Fruit fly (Drosophila melanogaster) whole organism, embryonic: ENCODE data around the gene sle.

Experiments
- BtbVII ChIP-seq: fragments of 200-800 bp; sonication (Bioruptor generic); optimal IDR thresholded peaks from 3 replicates; lab custom pipeline; 2017; ENCODE audit warnings: missing biosample characterization, mild to moderate bottlenecking, missing genetic modification characterization
- CG11247 ChIP-seq: fragments of 200-800 bp; sonication (Bioruptor generic); IDR thresholded peaks from 2 replicates; pipeline ENCODE4 v1.3.6; 2022; ENCODE audit warnings: missing biosample characterization, missing genetic modification characterization
- CG12391 ChIP-seq: fragments of 200-800 bp; sonication (Bioruptor generic); optimal IDR thresholded peaks from 3 replicates; lab custom pipeline; 2018; ENCODE audit warnings: missing biosample characterization, mild to moderate bottlenecking, missing genetic modification characterization, moderate library complexity
- CG13424 ChIP-seq: fragments of 200-800 bp; sonication (Bioruptor generic); optimal IDR thresholded peaks from 2 replicates; lab custom pipeline; 2019; ENCODE audit warnings: missing biosample characterization, mild to moderate bottlenecking, missing genetic modification characterization, moderate library complexity
- CG3163 ChIP-seq: fragments of 200-800 bp; sonication (Bioruptor generic); optimal IDR thresholded peaks from 3 replicates; lab custom pipeline; 2016; ENCODE audit warnings: missing biosample characterization, missing genetic modification characterization
- CG33213 ChIP-seq: fragments of 200-800 bp; sonication (Bioruptor generic); optimal IDR thresholded peaks from 3 replicates; lab custom pipeline; 2016; ENCODE audit warnings: missing biosample characterization, missing genetic modification characterization
- CG3407 ChIP-seq: fragments of 200-800 bp; sonication (Bioruptor generic); optimal IDR thresholded peaks from 2 replicates; lab custom pipeline; 2018; ENCODE audit warnings: missing biosample characterization, mild to moderate bottlenecking, missing genetic modification characterization
- CG34224 ChIP-seq: fragments of 200-800 bp; sonication (Bioruptor generic); IDR thresholded peaks from 3 replicates; pipeline ENCODE4 v1.3.6; 2022; ENCODE audit warnings: missing biosample characterization, missing genetic modification characterization; ENCODE audit not compliant: partially characterized antibody
- CG4730 ChIP-seq: fragments of 200-800 bp; sonication (Bioruptor generic); IDR thresholded peaks from 2 replicates; pipeline ENCODE4 v1.3.6; 2022; ENCODE audit warnings: missing biosample characterization, missing genetic modification characterization
- CG4820 ChIP-seq: fragments of 200-800 bp; sonication (Bioruptor generic); optimal IDR thresholded peaks from 3 replicates; lab custom pipeline; 2016; ENCODE audit warnings: missing biosample characterization, missing genetic modification characterization
- CG8924 ChIP-seq: fragments of 200-800 bp; optimal IDR thresholded peaks from 3 replicates; lab custom pipeline; 2019; ENCODE audit warnings: missing biosample characterization, mild to moderate bottlenecking, missing genetic modification characterization, moderate library complexity
- CG9727 ChIP-seq: fragments of 200-800 bp; sonication (Bioruptor generic); optimal IDR thresholded peaks from 3 replicates; lab custom pipeline; 2017; ENCODE audit warnings: missing biosample characterization, mild to moderate bottlenecking, missing genetic modification characterization
- CG9932 ChIP-seq: fragments of 200-800 bp; sonication (Bioruptor generic); IDR thresholded peaks from 2 replicates; pipeline ENCODE4 v1.3.6; 2022; ENCODE audit warnings: missing biosample characterization, missing genetic modification characterization
- CTCF ChIP-seq: fragments of 200-800 bp; sonication (Bioruptor generic); optimal IDR thresholded peaks from 2 replicates; lab custom pipeline; 2017; ENCODE audit warnings: missing biosample characterization, mild to moderate bottlenecking, missing genetic modification characterization, moderate library complexity
- Dek ChIP-seq: fragments of 200-800 bp; sonication (Bioruptor generic); optimal IDR thresholded peaks from 3 replicates; lab custom pipeline; 2019; ENCODE audit warnings: missing biosample characterization, mild to moderate bottlenecking, missing genetic modification characterization, moderate library complexity
- E2f2 ChIP-seq: fragments of 200-800 bp; sonication (Bioruptor generic); IDR thresholded peaks from 2 replicates; pipeline ENCODE4 v1.3.6; 2022; ENCODE audit warnings: missing biosample characterization, missing genetic modification characterization
- Ets65A ChIP-seq: fragments of 200-800 bp; sonication (Bioruptor generic); peaks from one replicate; lab custom pipeline; 2016; ENCODE audit warnings: missing biosample characterization, missing genetic modification characterization
- Hey ChIP-seq: fragments of 200-800 bp; sonication (Bioruptor generic); optimal IDR thresholded peaks from 3 replicates; lab custom pipeline; 2018; ENCODE audit warnings: missing biosample characterization, mild to moderate bottlenecking, missing genetic modification characterization
- HmgD ChIP-seq: fragments of 200-800 bp; sonication (Bioruptor generic); optimal IDR thresholded peaks from 3 replicates; lab custom pipeline; 2016; ENCODE audit warnings: missing biosample characterization, missing genetic modification characterization
- Hr51 ChIP-seq, 2 experiments: fragments of 200-800 bp; sonication (Bioruptor generic); optimal IDR thresholded peaks; 2 replicates in 1 of 2; 3 replicates in 1 of 2; lab custom pipeline; 2016 to 2018; ENCODE audit warnings: missing biosample characterization in 2 of 2, missing genetic modification characterization in 2 of 2, mild to moderate bottlenecking in 1 of 2, moderate library complexity in 1 of 2
- Jarid2 ChIP-seq: fragments of 200-800 bp; sonication (Bioruptor generic); optimal IDR thresholded peaks from 3 replicates; lab custom pipeline; 2017; ENCODE audit warnings: mild to moderate bottlenecking, missing biosample characterization, missing genetic modification reagents, missing genetic modification characterization
- Mad ChIP-seq: fragments of 200-800 bp; sonication (Bioruptor generic); optimal IDR thresholded peaks from 2 replicates; lab custom pipeline; 2016; ENCODE audit warnings: missing biosample characterization, missing genetic modification characterization
- Med ChIP-seq: fragments of 200-800 bp; sonication (Bioruptor generic); peaks from one replicate; lab custom pipeline; 2016; ENCODE audit warnings: missing biosample characterization, missing genetic modification characterization, mild to moderate bottlenecking, inconsistent platforms, moderate library complexity
- Meics ChIP-seq: fragments of 200-800 bp; sonication (Bioruptor generic); optimal IDR thresholded peaks from 2 replicates; lab custom pipeline; 2017; ENCODE audit warnings: missing biosample characterization, mild to moderate bottlenecking, missing genetic modification characterization
- Mes4 ChIP-seq: fragments of 200-800 bp; sonication (Bioruptor generic); optimal IDR thresholded peaks from 2 replicates; lab custom pipeline; 2016; ENCODE audit warnings: missing biosample characterization, missing genetic modification characterization
- Myb ChIP-seq: fragments of 200-800 bp; sonication (Bioruptor generic); optimal IDR thresholded peaks from 2 replicates; lab custom pipeline; 2016; ENCODE audit warnings: missing biosample characterization, missing genetic modification characterization
- NC2β ChIP-seq: fragments of 200-800 bp; sonication (Bioruptor generic); optimal IDR thresholded peaks from 2 replicates; lab custom pipeline; 2016; ENCODE audit warnings: missing biosample characterization, missing genetic modification characterization
- Nf-YC ChIP-seq: fragments of 200-800 bp; optimal IDR thresholded peaks from 3 replicates; lab custom pipeline; 2019; ENCODE audit warnings: missing biosample characterization, mild to moderate bottlenecking, missing genetic modification characterization, moderate library complexity
- Optix ChIP-seq: fragments of 200-800 bp; sonication (Bioruptor generic); IDR thresholded peaks from 3 replicates; pipeline ENCODE4 v1.3.6; 2022; ENCODE audit warnings: missing biosample characterization, missing genetic modification characterization
- PHDP ChIP-seq: fragments of 200-800 bp; sonication (Bioruptor generic); optimal IDR thresholded peaks from 3 replicates; lab custom pipeline; 2018; ENCODE audit warnings: missing biosample characterization, mild to moderate bottlenecking, missing genetic modification characterization, moderate library complexity
- Sin3A ChIP-seq: fragments of >200 bp; optimal IDR thresholded peaks from 2 replicates; lab custom pipeline; 2018
- Ssrp ChIP-seq: fragments of 200-800 bp; sonication (Bioruptor generic); optimal IDR thresholded peaks from 2 replicates; lab custom pipeline; 2018; ENCODE audit warnings: missing biosample characterization, mild to moderate bottlenecking, missing genetic modification characterization, moderate library complexity
- Stat92E ChIP-seq, 3 experiments: fragments of >200 bp in 2 of 3; fragments of 200-800 bp in 1 of 3; sonication (Bioruptor generic) in 1 of 3; optimal IDR thresholded peaks; 2 replicates each; lab custom pipeline; 2017 to 2019; ENCODE audit warnings: missing biosample characterization in 3 of 3, missing genetic modification characterization in 3 of 3, mild to moderate bottlenecking in 1 of 3, moderate library complexity in 1 of 3
- Xbp1 ChIP-seq: fragments of 200-800 bp; sonication (Bioruptor generic); optimal IDR thresholded peaks from 3 replicates; lab custom pipeline; 2016; ENCODE audit warnings: missing biosample characterization, mild to moderate bottlenecking, missing genetic modification characterization
- bigmax ChIP-seq: fragments of 200-800 bp; sonication (Bioruptor generic); optimal IDR thresholded peaks from 2 replicates; lab custom pipeline; 2018; ENCODE audit warnings: missing biosample characterization, mild to moderate bottlenecking, missing genetic modification characterization
- bowl ChIP-seq: fragments of 200-800 bp; sonication (Bioruptor generic); IDR thresholded peaks from 2 replicates; pipeline ENCODE4 v1.3.6; 2022; ENCODE audit warnings: missing biosample characterization, missing genetic modification characterization
- chif ChIP-seq, 2 experiments: fragments of 200-800 bp; sonication (Bioruptor generic); optimal IDR thresholded peaks; 3 replicates each; lab custom pipeline; 2016; ENCODE audit warnings: missing biosample characterization in 2 of 2, missing genetic modification characterization in 2 of 2
- dm ChIP-seq: fragments of 200-800 bp; sonication (Bioruptor generic); optimal IDR thresholded peaks from 3 replicates; lab custom pipeline; 2016; ENCODE audit warnings: missing biosample characterization, missing genetic modification characterization
- ewg ChIP-seq: fragments of 200-800 bp; sonication (Bioruptor generic); optimal IDR thresholded peaks from 3 replicates; lab custom pipeline; 2017; ENCODE audit warnings: mild to moderate bottlenecking, missing biosample characterization, missing genetic modification reagents, missing genetic modification characterization
- ftz-f1 ChIP-seq: fragments of 200-800 bp; sonication (Bioruptor generic); optimal IDR thresholded peaks from 2 replicates; lab custom pipeline; 2016; ENCODE audit warnings: missing biosample characterization, missing genetic modification characterization
- gfzf ChIP-seq: fragments of 200-800 bp; sonication (Bioruptor generic); optimal IDR thresholded peaks from 2 replicates; lab custom pipeline; 2016; ENCODE audit warnings: missing biosample characterization, mild to moderate bottlenecking, missing genetic modification characterization, moderate library complexity
- gro ChIP-seq: fragments of 200-800 bp; sonication (Bioruptor generic); optimal IDR thresholded peaks from 2 replicates; lab custom pipeline; 2016; ENCODE audit warnings: missing biosample characterization, missing genetic modification characterization
- her ChIP-seq: fragments of 200-800 bp; sonication (Bioruptor generic); optimal IDR thresholded peaks from 2 replicates; lab custom pipeline; 2016; ENCODE audit warnings: missing biosample characterization, missing genetic modification characterization
- peb ChIP-seq: fragments of 200-800 bp; sonication (Bioruptor generic); IDR thresholded peaks from 2 replicates; pipeline ENCODE4 v1.3.6; 2022; ENCODE audit warnings: missing biosample characterization, missing genetic modification characterization
- pfk ChIP-seq: fragments of 200-800 bp; sonication (Bioruptor generic); optimal IDR thresholded peaks from 2 replicates; lab custom pipeline; 2018; ENCODE audit warnings: missing biosample characterization, mild to moderate bottlenecking, missing genetic modification characterization, moderate library complexity
- pita ChIP-seq: fragments of 200-800 bp; sonication (Bioruptor generic); optimal IDR thresholded peaks from 2 replicates; lab custom pipeline; 2017; ENCODE audit warnings: missing biosample characterization, mild to moderate bottlenecking, missing genetic modification characterization
- sim ChIP-seq: fragments of 200-800 bp; sonication (Bioruptor generic); IDR thresholded peaks from 2 replicates; pipeline ENCODE4 v1.3.6; 2022; ENCODE audit warnings: missing biosample characterization, missing genetic modification characterization
- so ChIP-seq: fragments of 200-800 bp; sonication (Bioruptor generic); IDR thresholded peaks from 3 replicates; pipeline ENCODE4 v1.3.6; 2022; ENCODE audit warnings: missing biosample characterization, missing genetic modification characterization
- sug ChIP-seq: fragments of 200-800 bp; optimal IDR thresholded peaks from 2 replicates; lab custom pipeline; 2019; ENCODE audit warnings: missing biosample characterization, mild to moderate bottlenecking, missing genetic modification characterization, moderate library complexity
- trem ChIP-seq: fragments of 200-800 bp; optimal IDR thresholded peaks from 3 replicates; lab custom pipeline; 2019; ENCODE audit warnings: missing biosample characterization, mild to moderate bottlenecking, missing genetic modification characterization, moderate library complexity
- trh ChIP-seq: fragments of 200-800 bp; sonication (Bioruptor generic); optimal IDR thresholded peaks from 2 replicates; lab custom pipeline; 2016; ENCODE audit warnings: missing biosample characterization, missing genetic modification characterization
- zen ChIP-seq: fragments of 200-800 bp; sonication (Bioruptor generic); optimal IDR thresholded peaks from 3 replicates; lab custom pipeline; 2018; ENCODE audit warnings: missing biosample characterization, mild to moderate bottlenecking, missing genetic modification characterization, moderate library complexity

The sle gene

dm6 chr3R:10349987-10350386, 17.1 kb downstream of the sle start, which contains the start of gene jumu (continued):
- TF ChIP-seq CG33213 (GFP tag; lab: Kevin White, UChicago) (peak; percentile 70), sug (peak; percentile 41), CG11247 (GFP tag; lab: Robert Waterston, UW) (no peak), CG3407 (GFP tag; lab: Kevin White, UChicago) (no peak), pita (GFP tag; lab: Kevin White, UChicago) (peak; percentile 94), Hr51 (GFP tag; optimal IDR thresholded peaks at IDR 0.05; lab: Kevin White, UChicago) (peak in 1 of 2 experiments; percentile 31), trh (GFP tag; lab: Kevin White, UChicago) (no peak), NC2β (GFP tag; lab: Kevin White, UChicago) (peak; percentile 34), Hey (tag; lab: Kevin White, UChicago) (no peak), pfk (GFP tag; lab: Kevin White, UChicago) (no peak), gfzf (GFP tag; lab: Kevin White, UChicago) (peak; percentile 98), Med (GFP tag; lab: Kevin White, UChicago) (peak; percentile 81), CG13424 (tag; lab: Kevin White, UChicago) (peak; percentile 16), Optix (GFP tag; lab: Robert Waterston, UW) (no peak), Sin3A (lab: Kevin White, UChicago) (peak; percentile 12), Myb (GFP tag; lab: Kevin White, UChicago) (peak; percentile 100), dm (no peak), CG12391 (peak; percentile 29), zen (tag; lab: Kevin White, UChicago) (peak; percentile 35), ewg (GFP tag; lab: Kevin White, UChicago) (peak; percentile 1), CG4820 (GFP tag; lab: Kevin White, UChicago) (no peak), bigmax (GFP tag; lab: Kevin White, UChicago) (peak; percentile 54), Xbp1 (GFP tag; lab: Kevin White, UChicago) (peak; percentile 1), Mes4 (GFP tag; lab: Kevin White, UChicago) (no peak), CG34224 (no peak), Ets65A (peak; percentile 83), CG4730 (no peak), Mad (GFP tag; lab: Kevin White, UChicago) (peak; percentile 46), Stat92E (GFP tag; optimal IDR thresholded peaks at IDR 0.05; lab: Kevin White, UChicago) (peak in 1 of 3 experiments; percentile 45), ftz-f1 (GFP tag; lab: Kevin White, UChicago) (peak; percentile 31), chif (GFP tag; optimal IDR thresholded peaks at IDR 0.05; lab: Kevin White, UChicago) (peak in 1 of 2 experiments; percentile 0), trem (tag; lab: Kevin White, UChicago) (peak; percentile 82), Dek (peak; percentile 49), CTCF (GFP tag; lab: Kevin White, UChicago) (peak; percentile 72), Meics (peak; percentile 7), gro (GFP tag; lab: Kevin White, UChicago) (peak; percentile 34), E2f2 (GFP tag; lab: Robert Waterston, UW) (no peak), bowl (GFP tag; lab: Robert Waterston, UW) (no peak), Jarid2 (peak; percentile 78), sim (GFP tag; lab: Robert Waterston, UW) (no peak), Ssrp (no peak), so (GFP tag; lab: Robert Waterston, UW) (no peak), PHDP (tag; lab: Kevin White, UChicago) (no peak), peb (GFP tag; lab: Robert Waterston, UW) (no peak), CG8924 (tag; lab: Kevin White, UChicago) (peak; percentile 22), BtbVII (GFP tag; lab: Kevin White, UChicago) (no peak), HmgD (GFP tag; lab: Kevin White, UChicago) (peak; percentile 83), her (GFP tag; lab: Kevin White, UChicago) (peak; percentile 21), Nf-YC (peak; percentile 25), CG3163 (no peak), CG9727 (GFP tag; lab: Kevin White, UChicago) (peak; percentile 23), CG9932 (no peak)
